Fruit fly (Drosophila melanogaster): Measurements from ENCODE around the gene CG31715.

The CG31715 gene

dm6 chr2L:10341405-10341804, at the start of gene CG31715 (continued):
- TF ChIP-seq CG17829 (tag; optimal IDR thresholded peaks at IDR 0.05) (peak; percentile 16), Gug (GFP tag; IDR thresholded peaks at IDR 0.05) (no peak), MESR4 (GFP tag; optimal IDR thresholded peaks at IDR 0.05) (peak; percentile 25), slou (GFP tag; optimal IDR thresholded peaks at IDR 0.05) (no peak), CG2116 (GFP tag; optimal IDR thresholded peaks at IDR 0.05) (peak; percentile 39), CG17361 (GFP tag; IDR thresholded peaks at IDR 0.05) (no peak), disco-r (GFP tag; optimal IDR thresholded peaks at IDR 0.05) (no peak), zen2 (GFP tag; IDR thresholded peaks at IDR 0.05; ENCODE audit: partially characterized antibody) (no peak), nau (GFP tag; optimal IDR thresholded peaks at IDR 0.05) (no peak), CG16779 (GFP tag; IDR thresholded peaks at IDR 0.05) (no peak), ranshi (GFP tag; IDR thresholded peaks at IDR 0.05) (peak; percentile 53; the same call in 1 of the 2 replicates), Mes4 (GFP tag; optimal IDR thresholded peaks at IDR 0.05) (no peak), prd (optimal IDR thresholded peaks at IDR 0.05) (no peak), prd (GFP tag; IDR thresholded peaks at IDR 0.05) (no peak), crc (GFP tag; optimal IDR thresholded peaks at IDR 0.05) (no peak), tio (GFP tag; optimal IDR thresholded peaks at IDR 0.05) (no peak), Doc3 (GFP tag; IDR thresholded peaks at IDR 0.05; ENCODE audit: partially characterized antibody) (peak; percentile 38; the same call in 2 of the 3 replicates), Ssrp (tag; optimal IDR thresholded peaks at IDR 0.05) (no peak), CG9215 (GFP tag; IDR thresholded peaks at IDR 0.05) (no peak), sima (GFP tag; optimal IDR thresholded peaks at IDR 0.05) (no peak), CG3163 (GFP tag; optimal IDR thresholded peaks at IDR 0.05) (no peak), br (optimal IDR thresholded peaks at IDR 0.05) (no peak), Myb (GFP tag; optimal IDR thresholded peaks at IDR 0.05) (no peak), CG32767 (GFP tag; IDR thresholded peaks at IDR 0.05) (no peak), insv (GFP tag; optimal IDR thresholded peaks at IDR 0.05) (no peak), sug (tag; optimal IDR thresholded peaks at IDR 0.05) (peak; percentile 15), NK7.1 (GFP tag; optimal IDR thresholded peaks at IDR 0.05) (no peak), Hr39 (optimal IDR thresholded peaks at IDR 0.05) (no peak), CG3726 (GFP tag; IDR thresholded peaks at IDR 0.05) (no peak), CG8089 (GFP tag; optimal IDR thresholded peaks at IDR 0.05) (no peak), E2f1 (GFP tag; IDR thresholded peaks at IDR 0.05) (no peak), dati (GFP tag; IDR thresholded peaks at IDR 0.05) (no peak), h (optimal IDR thresholded peaks at IDR 0.05) (no peak), CG2889 (GFP tag; IDR thresholded peaks at IDR 0.05) (no peak), schlank (tag; optimal IDR thresholded peaks at IDR 0.05) (no peak), CG7987 (GFP tag; optimal IDR thresholded peaks at IDR 0.05) (no peak), D (optimal IDR thresholded peaks at IDR 0.05) (no peak), D (GFP tag; optimal IDR thresholded peaks at IDR 0.05) (no peak), phol (tag; optimal IDR thresholded peaks at IDR 0.05) (peak; percentile 13), unc-4 (GFP tag; IDR thresholded peaks at IDR 0.05; ENCODE audit: partially characterized antibody) (peak; percentile 45; the same call in 1 of the 2 replicates), CG30020 (tag; optimal IDR thresholded peaks at IDR 0.05) (peak; percentile 78), pros (GFP tag; optimal IDR thresholded peaks at IDR 0.05) (no peak), CG34422 (GFP tag; IDR thresholded peaks at IDR 0.05) (no peak; the same call in 2 of the 3 replicates), CG17385 (GFP tag; optimal IDR thresholded peaks at IDR 0.05) (no peak), CG7839 (tag; optimal IDR thresholded peaks at IDR 0.05) (peak; percentile 13), CG11247 (GFP tag; IDR thresholded peaks at IDR 0.05) (no peak), Gsc (GFP tag; IDR thresholded peaks at IDR 0.05) (no peak), Poxn (GFP tag; IDR thresholded peaks at IDR 0.05) (no peak), rib (GFP tag; IDR thresholded peaks at IDR 0.05) (peak; percentile 49; the same call in 1 of the 2 replicates), hkb (optimal IDR thresholded peaks at IDR 0.05) (no peak), hkb (GFP tag; IDR thresholded peaks at IDR 0.05) (no peak), gfzf (GFP tag; optimal IDR thresholded peaks at IDR 0.05) (peak; percentile 34), NC2β (GFP tag; optimal IDR thresholded peaks at IDR 0.05) (no peak), CG7271 (tag; optimal IDR thresholded peaks at IDR 0.05) (no peak)
